Fruit fly (Drosophila melanogaster): ENCODE results near the gene tna.

The tna gene

dm6 chr3L:10835228-10835627, at the start of gene tna:
tna (plus strand) TSS chr3L:10835528.
- TF ChIP-seq CG7372 (GFP tag; IDR thresholded peaks at IDR 0.05) (0 out of 2 replicates have a peak, but pooled peaks have one; percentile 38), Opbp (GFP tag; IDR thresholded peaks at IDR 0.05; ENCODE audit: partially characterized antibody) (no peak)

dm6 chr3L:10785988-10786706, 49.2 kb upstream of the tna start:
- peak; percentile 22 for TF ChIP-seq Meics (GFP tag; optimal IDR thresholded peaks at IDR 0.05)
- peak; percentile 67 for TF ChIP-seq gem (tag; optimal IDR thresholded peaks at IDR 0.05)
- TF ChIP-seq Atf6 (GFP tag; IDR thresholded peaks at IDR 0.05): peak; percentile 10; the same call in 1 of the 2 replicates
- peak; percentile 12 for TF ChIP-seq Xbp1 (GFP tag; optimal IDR thresholded peaks at IDR 0.05)
- TF ChIP-seq CG17829 (tag; optimal IDR thresholded peaks at IDR 0.05): peak; percentile 18
- TF ChIP-seq lmd (GFP tag; IDR thresholded peaks at IDR 0.05): peak; percentile 33; the same call in 1 of the 2 replicates
- TF ChIP-seq Dp (GFP tag; optimal IDR thresholded peaks at IDR 0.05): no peak
- no peak for TF ChIP-seq CG2129 (GFP tag; IDR thresholded peaks at IDR 0.05; ENCODE audit: partially characterized antibody)
- no peak for TF ChIP-seq pum (GFP tag; optimal IDR thresholded peaks at IDR 0.05)
- TF ChIP-seq tio (GFP tag; optimal IDR thresholded peaks at IDR 0.05): peak; percentile 17
- 0 out of 2 replicates have a peak, but pooled peaks have one; percentile 13 for TF ChIP-seq Nf-YA (GFP tag; IDR thresholded peaks at IDR 0.05)
- no peak for TF ChIP-seq ftz-f1 (GFP tag; optimal IDR thresholded peaks at IDR 0.05)
- no peak for TF ChIP-seq CG2116 (GFP tag; optimal IDR thresholded peaks at IDR 0.05)
- TF ChIP-seq E2f1 (GFP tag; IDR thresholded peaks at IDR 0.05): peak; percentile 29; the same call in 1 of the 2 replicates
- no peak for TF ChIP-seq Lpt (GFP tag; optimal IDR thresholded peaks at IDR 0.05)
- peak; percentile 61 for TF ChIP-seq CG15269 (tag; optimal IDR thresholded peaks at IDR 0.05)
- TF ChIP-seq yki (optimal IDR thresholded peaks at IDR 0.05): no peak
- peak; percentile 50 for TF ChIP-seq CG2712 (tag; optimal IDR thresholded peaks at IDR 0.05)
- peak; percentile 26; the same call in 1 of the 3 replicates for TF ChIP-seq row (GFP tag; IDR thresholded peaks at IDR 0.05)
- no peak for TF ChIP-seq Taf1 (GFP tag; IDR thresholded peaks at IDR 0.05)
- TF ChIP-seq Pdp1 (GFP tag; optimal IDR thresholded peaks at IDR 0.05): no peak
- TF ChIP-seq Ssrp (tag; optimal IDR thresholded peaks at IDR 0.05): peak; percentile 41
- TF ChIP-seq ci (GFP tag; IDR thresholded peaks at IDR 0.05): 0 out of 3 replicates have a peak, but pooled peaks have one; percentile 20
- TF ChIP-seq ATbp (GFP tag; optimal IDR thresholded peaks at IDR 0.05): no peak
- TF ChIP-seq CG12391 (tag; optimal IDR thresholded peaks at IDR 0.05): peak; percentile 33
- TF ChIP-seq caup (GFP tag; optimal IDR thresholded peaks at IDR 0.05; ENCODE audit: severe bottlenecking): no peak
- TF ChIP-seq Six4 (GFP tag; optimal IDR thresholded peaks at IDR 0.05): peak; percentile 8
- no peak for TF ChIP-seq Elba2 (GFP tag; optimal IDR thresholded peaks at IDR 0.05)
- peak; percentile 12 for TF ChIP-seq CG14710 (tag; optimal IDR thresholded peaks at IDR 0.05)
- TF ChIP-seq Dref (GFP tag; IDR thresholded peaks at IDR 0.05): 0 out of 2 replicates have a peak, but pooled peaks have one; percentile 7
- no peak for TF ChIP-seq CG3281 (GFP tag; optimal IDR thresholded peaks at IDR 0.05)
- no peak for TF ChIP-seq CG8281 (tag; optimal IDR thresholded peaks at IDR 0.05)
- TF ChIP-seq fd96Cb (tag; optimal IDR thresholded peaks at IDR 0.05): peak; percentile 9
- no peak for TF ChIP-seq inv (GFP tag; IDR thresholded peaks at IDR 0.05; ENCODE audit: partially characterized antibody)
- no peak for TF ChIP-seq BtbVII (GFP tag; optimal IDR thresholded peaks at IDR 0.05)
- TF ChIP-seq CG31441 (GFP tag; IDR thresholded peaks at IDR 0.05): peak; percentile 60; the same call in 1 of the 2 replicates
- no peak for TF ChIP-seq Camta (GFP tag; optimal IDR thresholded peaks at IDR 0.05)
- peak; percentile 58 for TF ChIP-seq CoRest (tag; optimal IDR thresholded peaks at IDR 0.05)
- no peak for TF ChIP-seq bbx (GFP tag; IDR thresholded peaks at IDR 0.05; ENCODE audit: partially characterized antibody)
- peak; percentile 0 for TF ChIP-seq Deaf1 (tag; optimal IDR thresholded peaks at IDR 0.05)
- peak; percentile 70 for TF ChIP-seq Sox100B (GFP tag; optimal IDR thresholded peaks at IDR 0.05)
- TF ChIP-seq sd (tag; optimal IDR thresholded peaks at IDR 0.05): peak; percentile 55
- peak; percentile 54 for TF ChIP-seq CG13424 (tag; optimal IDR thresholded peaks at IDR 0.05)
- TF ChIP-seq CG14441 (GFP tag; IDR thresholded peaks at IDR 0.05): peak; percentile 41
- peak; percentile 38 for TF ChIP-seq phol (tag; optimal IDR thresholded peaks at IDR 0.05)

Data from whole organism, embryonic.